Fruit fly (Drosophila melanogaster) whole organism, prepupa: ENCODE results near the gene Grip75.

ENCODE experiments used
- CG10631 ChIP-seq: fragments of 200-800 bp; sonication (Bioruptor generic); optimal IDR thresholded peaks from 2 replicates; lab custom pipeline; 2016; ENCODE audit warnings: missing biosample characterization, missing genetic modification characterization
- CG31627 ChIP-seq: fragments of 200-800 bp; sonication (Bioruptor generic); optimal IDR thresholded peaks from 3 replicates; lab custom pipeline; 2016; ENCODE audit warnings: missing biosample characterization, missing genetic modification characterization
- CG6854 ChIP-seq: fragments of 200-800 bp; sonication (Bioruptor generic); optimal IDR thresholded peaks from 2 replicates; lab custom pipeline; 2017; ENCODE audit warnings: missing biosample characterization, mild to moderate bottlenecking, missing genetic modification characterization
- CG8319 ChIP-seq: fragments of 200-800 bp; sonication (Bioruptor generic); optimal IDR thresholded peaks from 3 replicates; lab custom pipeline; 2016; ENCODE audit warnings: missing biosample characterization, missing genetic modification characterization
- Sox14 ChIP-seq: fragments of 200-800 bp; sonication (Bioruptor generic); optimal IDR thresholded peaks from 3 replicates; lab custom pipeline; 2016; ENCODE audit warnings: missing biosample characterization, missing genetic modification characterization
- achi ChIP-seq: fragments of 200-800 bp; sonication (Bioruptor generic); optimal IDR thresholded peaks from 3 replicates; lab custom pipeline; 2016; ENCODE audit warnings: missing biosample characterization, missing genetic modification characterization
- lz ChIP-seq: fragments of 200-800 bp; sonication (Bioruptor generic); optimal IDR thresholded peaks from 3 replicates; lab custom pipeline; 2016; ENCODE audit warnings: missing biosample characterization, missing genetic modification characterization

DNA sequence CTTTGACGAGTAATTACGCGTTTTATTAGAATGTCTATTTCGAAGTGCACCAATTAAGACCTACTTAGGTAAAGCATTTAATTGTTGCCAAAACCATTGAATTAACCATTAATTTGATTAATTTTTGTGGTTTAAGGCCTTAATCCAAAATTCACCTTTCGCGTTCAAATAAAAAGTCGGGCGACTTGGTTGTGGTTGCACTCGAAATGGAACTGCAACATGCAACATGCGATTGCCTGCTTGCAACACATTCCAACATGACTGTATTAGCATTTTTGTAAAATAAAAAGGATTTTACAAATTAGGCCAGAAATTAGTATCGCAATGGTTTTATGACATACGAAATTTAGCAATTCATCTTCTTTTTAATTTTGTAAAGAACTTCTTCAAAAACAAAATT lies 8.3 kb upstream of the Grip75 start:
- TF ChIP-seq CG10631 (no peak), CG6854 (no peak), lz (GFP tag; lab: Kevin White, UChicago) (no peak), CG31627 (GFP tag; lab: Kevin White, UChicago) (no peak), CG8319 (GFP tag; lab: Kevin White, UChicago) (no peak), achi (GFP tag; lab: Kevin White, UChicago) (no peak), Sox14 (no peak)
